Fruit fly (Drosophila melanogaster) whole organism, embryonic: ENCODE data around the gene CG43059.

Source experiments
- Antp ChIP-seq: fragments of 200-800 bp; sonication (Bioruptor generic); optimal IDR thresholded peaks from 3 replicates; lab custom pipeline; 2016; ENCODE audit warnings: missing biosample characterization, missing genetic modification characterization
- Atf-2 ChIP-seq: fragments of 200-800 bp; sonication (Bioruptor generic); optimal IDR thresholded peaks from 2 replicates; lab custom pipeline; 2016; ENCODE audit warnings: missing biosample characterization, missing genetic modification characterization
- CG10209 ChIP-seq: fragments of 200-800 bp; sonication (Bioruptor generic); optimal IDR thresholded peaks from 3 replicates; lab custom pipeline; 2017; ENCODE audit warnings: missing biosample characterization, mild to moderate bottlenecking, missing genetic modification characterization, missing genetic modification reagents
- CG10431 ChIP-seq: fragments of 200-800 bp; sonication (Bioruptor generic); optimal IDR thresholded peaks from 3 replicates; lab custom pipeline; 2018; ENCODE audit warnings: missing biosample characterization, mild to moderate bottlenecking, missing genetic modification characterization
- CG10462 ChIP-seq: fragments of 200-800 bp; sonication (Bioruptor generic); optimal IDR thresholded peaks from 2 replicates; lab custom pipeline; 2016; ENCODE audit warnings: missing biosample characterization, missing genetic modification characterization
- CG13287 ChIP-seq: fragments of 200-800 bp; sonication (Bioruptor generic); IDR thresholded peaks from 2 replicates; pipeline ENCODE4 v1.3.6; 2022; ENCODE audit warnings: missing biosample characterization, missing genetic modification characterization; ENCODE audit not compliant: partially characterized antibody
- CG18262 ChIP-seq: fragments of 200-800 bp; optimal IDR thresholded peaks from 3 replicates; lab custom pipeline; 2019; ENCODE audit warnings: missing biosample characterization, mild to moderate bottlenecking, missing genetic modification characterization, moderate library complexity
- CG2120 ChIP-seq: fragments of 200-800 bp; sonication (Bioruptor generic); optimal IDR thresholded peaks from 3 replicates; lab custom pipeline; 2016; ENCODE audit warnings: missing biosample characterization, missing genetic modification characterization
- CG2199 ChIP-seq: fragments of 200-800 bp; sonication (Bioruptor generic); IDR thresholded peaks from 3 replicates; pipeline ENCODE4 v1.3.6; 2022; ENCODE audit warnings: missing biosample characterization, missing genetic modification characterization
- CG2202 ChIP-seq: fragments of 200-800 bp; sonication (Bioruptor generic); optimal IDR thresholded peaks from 2 replicates; lab custom pipeline; 2018; ENCODE audit warnings: missing biosample characterization, mild to moderate bottlenecking, missing genetic modification characterization
- CG31365 ChIP-seq: fragments of 200-800 bp; sonication (Bioruptor generic); optimal IDR thresholded peaks from 2 replicates; lab custom pipeline; 2018; ENCODE audit warnings: missing biosample characterization, mild to moderate bottlenecking, missing genetic modification characterization
- CG34422 ChIP-seq: fragments of 200-800 bp; sonication (Bioruptor generic); IDR thresholded peaks from 3 replicates; pipeline ENCODE4 v1.3.6; 2022; ENCODE audit warnings: missing biosample characterization, missing genetic modification characterization
- CG5245 ChIP-seq: fragments of 200-800 bp; sonication (Bioruptor generic); optimal IDR thresholded peaks from 3 replicates; lab custom pipeline; 2016; ENCODE audit warnings: missing biosample characterization, missing genetic modification characterization
- CG6791 ChIP-seq: fragments of 200-800 bp; sonication (Bioruptor generic); IDR thresholded peaks from 3 replicates; pipeline ENCODE4 v1.3.6; 2022; ENCODE audit warnings: missing biosample characterization, missing genetic modification characterization; ENCODE audit not compliant: partially characterized antibody
- CG8359 ChIP-seq: fragments of 200-800 bp; sonication (Bioruptor generic); optimal IDR thresholded peaks from 2 replicates; lab custom pipeline; 2017; ENCODE audit warnings: missing biosample characterization, mild to moderate bottlenecking, missing genetic modification characterization, borderline replicate concordance
- CG8924 ChIP-seq: fragments of 200-800 bp; optimal IDR thresholded peaks from 3 replicates; lab custom pipeline; 2019; ENCODE audit warnings: missing biosample characterization, mild to moderate bottlenecking, missing genetic modification characterization, moderate library complexity
- CG8944 ChIP-seq: fragments of 200-800 bp; sonication (Bioruptor generic); optimal IDR thresholded peaks from 3 replicates; lab custom pipeline; 2016; ENCODE audit warnings: missing biosample characterization, missing genetic modification characterization
- CG9215 ChIP-seq: fragments of 200-800 bp; sonication (Bioruptor generic); IDR thresholded peaks from 2 replicates; pipeline ENCODE4 v1.3.6; 2022; ENCODE audit warnings: missing biosample characterization, missing genetic modification characterization
- CG9876 ChIP-seq: fragments of 200-800 bp; sonication (Bioruptor generic); optimal IDR thresholded peaks from 2 replicates; lab custom pipeline; 2016; ENCODE audit warnings: missing biosample characterization, missing genetic modification characterization
- CrebB ChIP-seq: fragments of 200-800 bp; sonication (Bioruptor generic); optimal IDR thresholded peaks from 3 replicates; lab custom pipeline; 2018; ENCODE audit warnings: missing biosample characterization, mild to moderate bottlenecking, missing genetic modification characterization
- Dll ChIP-seq: fragments of 200-800 bp; sonication (Bioruptor generic); IDR thresholded peaks from 4 replicates; pipeline ENCODE4 v1.3.6; 2022; ENCODE audit warnings: missing biosample characterization, missing genetic modification characterization; ENCODE audit not compliant: partially characterized antibody
- Drgx ChIP-seq: fragments of 200-800 bp; sonication (Bioruptor generic); IDR thresholded peaks from 2 replicates; pipeline ENCODE4 v1.3.6; 2022; ENCODE audit warnings: missing biosample characterization, missing genetic modification characterization
- GATAe ChIP-seq: fragments of 200-800 bp; sonication (Bioruptor generic); conservative IDR thresholded peaks from 2 replicates; pipeline ENCODE4 v1.3.6; 2022; ENCODE audit warnings: missing biosample characterization, missing genetic modification characterization
- Hand ChIP-seq: fragments of 200-800 bp; sonication (Bioruptor generic); optimal IDR thresholded peaks from 2 replicates; lab custom pipeline; 2017; ENCODE audit warnings: mild to moderate bottlenecking, missing biosample characterization, missing genetic modification reagents, missing genetic modification characterization
- MESR4 ChIP-seq: fragments of 200-800 bp; sonication (Bioruptor generic); optimal IDR thresholded peaks from 2 replicates; lab custom pipeline; 2018; ENCODE audit warnings: missing biosample characterization, mild to moderate bottlenecking, missing genetic modification characterization, moderate library complexity
- NC2β ChIP-seq: fragments of 200-800 bp; sonication (Bioruptor generic); optimal IDR thresholded peaks from 2 replicates; lab custom pipeline; 2016; ENCODE audit warnings: missing biosample characterization, missing genetic modification characterization
- Rfx ChIP-seq: fragments of 200-800 bp; sonication (Bioruptor generic); IDR thresholded peaks from 2 replicates; pipeline ENCODE4 v1.3.6; 2022; ENCODE audit warnings: missing biosample characterization, missing genetic modification characterization
- Six4 ChIP-seq: fragments of 200-800 bp; sonication (Bioruptor generic); optimal IDR thresholded peaks from 2 replicates; lab custom pipeline; 2016; ENCODE audit warnings: missing biosample characterization, missing genetic modification characterization
- YL-1 ChIP-seq: fragments of 200-800 bp; sonication (Bioruptor generic); optimal IDR thresholded peaks from 3 replicates; lab custom pipeline; 2017; ENCODE audit warnings: missing biosample characterization, mild to moderate bottlenecking, missing genetic modification characterization
- ab ChIP-seq: fragments of 200-800 bp; sonication (Bioruptor generic); optimal IDR thresholded peaks from 2 replicates; lab custom pipeline; 2016; ENCODE audit warnings: missing biosample characterization, missing genetic modification characterization
- aop ChIP-seq: fragments of 200-800 bp; sonication (Bioruptor generic); IDR thresholded peaks from 2 replicates; pipeline ENCODE4 v1.3.6; 2022; ENCODE audit warnings: missing biosample characterization, missing genetic modification characterization
- cas ChIP-seq: fragments of 200-800 bp; sonication (Bioruptor generic); IDR thresholded peaks from 2 replicates; pipeline ENCODE4 v1.3.6; 2022; ENCODE audit warnings: missing biosample characterization, missing genetic modification characterization
- chif ChIP-seq, 2 experiments: fragments of 200-800 bp; sonication (Bioruptor generic); optimal IDR thresholded peaks; 3 replicates each; lab custom pipeline; 2016; ENCODE audit warnings: missing biosample characterization in 2 of 2, missing genetic modification characterization in 2 of 2
- ci ChIP-seq: fragments of 200-800 bp; sonication (Bioruptor generic); IDR thresholded peaks from 3 replicates; pipeline ENCODE4 v1.3.6; 2022; ENCODE audit warnings: missing biosample characterization, missing genetic modification characterization
- en ChIP-seq: fragments of 200-800 bp; sonication (Bioruptor generic); optimal IDR thresholded peaks from 2 replicates; lab custom pipeline; 2016; ENCODE audit warnings: missing biosample characterization, missing genetic modification characterization
- fd3F ChIP-seq: fragments of 200-800 bp; sonication (Bioruptor generic); optimal IDR thresholded peaks from 2 replicates; lab custom pipeline; 2018; ENCODE audit warnings: missing biosample characterization, mild to moderate bottlenecking, missing genetic modification characterization, moderate library complexity
- fru ChIP-seq: fragments of >200 bp; optimal IDR thresholded peaks from 2 replicates; lab custom pipeline; 2017
- gce ChIP-seq: fragments of 200-800 bp; sonication (Bioruptor generic); IDR thresholded peaks from 3 replicates; pipeline ENCODE4 v1.3.6; 2022; ENCODE audit warnings: missing biosample characterization, missing genetic modification characterization
- gsb-n ChIP-seq: fragments of 200-800 bp; sonication (Bioruptor generic); optimal IDR thresholded peaks from 3 replicates; lab custom pipeline; 2018; ENCODE audit warnings: missing biosample characterization, mild to moderate bottlenecking, missing genetic modification characterization
- kay ChIP-seq: fragments of 200-800 bp; sonication (Bioruptor generic); optimal IDR thresholded peaks from 2 replicates; lab custom pipeline; 2016; ENCODE audit warnings: missing biosample characterization, missing genetic modification characterization
- klu ChIP-seq: fragments of 200-800 bp; sonication (Bioruptor generic); IDR thresholded peaks from 2 replicates; pipeline ENCODE4 v1.3.6; 2022; ENCODE audit warnings: missing biosample characterization, missing genetic modification characterization
- lilli ChIP-seq: fragments of 200-800 bp; sonication (Bioruptor generic); optimal IDR thresholded peaks from 3 replicates; lab custom pipeline; 2016; ENCODE audit warnings: missing biosample characterization, missing genetic modification characterization
- lmd ChIP-seq: fragments of 200-800 bp; sonication (Bioruptor generic); IDR thresholded peaks from 2 replicates; pipeline ENCODE4 v1.3.6; 2022; ENCODE audit warnings: missing biosample characterization, missing genetic modification characterization
- nerfin-2 ChIP-seq: fragments of 200-800 bp; sonication (Bioruptor generic); IDR thresholded peaks from 2 replicates; pipeline ENCODE4 v1.3.6; 2022; ENCODE audit warnings: missing biosample characterization, missing genetic modification characterization; ENCODE audit not compliant: partially characterized antibody
- oc ChIP-seq: fragments of 200-800 bp; sonication (Bioruptor generic); optimal IDR thresholded peaks from 2 replicates; lab custom pipeline; 2018; ENCODE audit warnings: missing biosample characterization, mild to moderate bottlenecking, missing genetic modification characterization, moderate library complexity
- pfk ChIP-seq: fragments of 200-800 bp; sonication (Bioruptor generic); optimal IDR thresholded peaks from 2 replicates; lab custom pipeline; 2018; ENCODE audit warnings: missing biosample characterization, mild to moderate bottlenecking, missing genetic modification characterization, moderate library complexity
- ssp ChIP-seq: fragments of 200-800 bp; sonication (Bioruptor generic); IDR thresholded peaks from 2 replicates; pipeline ENCODE4 v1.3.6; 2022; ENCODE audit warnings: missing biosample characterization, missing genetic modification characterization
- tup ChIP-seq: fragments of 200-800 bp; sonication (Bioruptor generic); optimal IDR thresholded peaks from 2 replicates; lab custom pipeline; 2016; ENCODE audit warnings: missing biosample characterization, mild to moderate bottlenecking, missing genetic modification characterization, moderate library complexity
- z ChIP-seq: fragments of 200-800 bp; sonication (Bioruptor generic); IDR thresholded peaks from 3 replicates; pipeline ENCODE4 v1.3.6; 2022; ENCODE audit warnings: missing biosample characterization, missing genetic modification characterization

CG43059 gene

DNA sequence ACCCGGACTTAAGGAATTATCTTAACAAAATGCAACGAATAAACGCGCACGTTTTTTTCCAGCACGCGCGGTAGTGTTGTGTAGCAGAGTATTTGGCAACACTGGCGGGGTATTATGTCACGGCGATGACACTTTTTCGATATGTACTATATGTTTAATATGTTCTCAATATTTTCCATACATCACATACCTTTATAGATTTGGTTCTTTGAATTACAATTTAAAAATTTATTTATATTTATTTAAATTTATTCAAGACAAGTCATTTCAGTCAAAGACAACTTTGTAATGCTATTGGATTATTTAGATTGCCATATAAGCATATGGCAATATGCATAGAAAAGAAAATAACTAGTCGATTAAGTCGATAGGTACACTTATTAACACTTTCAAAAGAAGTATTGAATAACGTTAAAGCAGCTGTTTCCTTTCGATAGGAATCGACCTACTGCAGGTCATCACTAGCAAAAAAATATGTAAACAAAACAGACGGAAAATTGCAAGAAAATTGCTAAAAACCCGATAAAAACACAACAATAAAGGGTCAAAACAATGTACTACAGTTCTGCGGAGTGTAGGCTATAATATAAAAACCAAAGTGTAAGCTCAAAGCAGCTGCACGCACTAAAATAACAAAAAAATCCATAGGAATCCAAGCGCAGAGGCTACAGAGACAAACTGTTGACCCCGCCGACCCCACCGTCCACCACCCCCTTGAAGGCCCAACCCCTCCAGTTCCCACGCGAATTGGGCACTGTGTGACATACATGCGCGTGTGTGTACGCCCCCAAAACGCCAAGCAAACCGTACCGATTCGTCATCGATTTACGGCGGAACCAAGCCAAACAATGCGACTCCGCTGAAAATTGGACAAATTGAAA lies 27.6 kb upstream of the CG43059 start, which contains the start of the genes CG7182 and GAPcenA (continued):
- TF ChIP-seq CG8924 (tag; lab: Kevin White, UChicago): peak; percentile 81
- TF ChIP-seq CG2202 (tag; lab: Kevin White, UChicago): peak; percentile 23
- peak; percentile 2 for TF ChIP-seq NC2β (GFP tag; lab: Kevin White, UChicago)
- TF ChIP-seq ab: no peak
- no peak for TF ChIP-seq z (GFP tag; lab: Robert Waterston, UW)
- no peak for TF ChIP-seq gce (GFP tag; lab: Robert Waterston, UW)
- TF ChIP-seq fd3F: peak; percentile 68
- TF ChIP-seq cas (GFP tag; lab: Robert Waterston, UW): no peak
- TF ChIP-seq en (GFP tag; lab: Kevin White, UChicago): no peak
- TF ChIP-seq CG10209 (GFP tag; lab: Kevin White, UChicago): peak; percentile 69
- TF ChIP-seq CG2120 (GFP tag; lab: Kevin White, UChicago): peak; percentile 70
- no peak for TF ChIP-seq CG8359 (GFP tag; lab: Kevin White, UChicago)
- peak; percentile 60 for TF ChIP-seq CG9215
- TF ChIP-seq klu (GFP tag; lab: Robert Waterston, UW): peak; percentile 26; the same call in 1 of the 2 replicates
- TF ChIP-seq GATAe: no peak
- TF ChIP-seq nerfin-2: peak; percentile 61; the same call in 1 of the 2 replicates
- TF ChIP-seq CG34422 (GFP tag; lab: Robert Waterston, UW): peak; percentile 80; the same call in 1 of the 3 replicates
- TF ChIP-seq CG5245 (GFP tag; lab: Kevin White, UChicago): peak; percentile 34
- no peak for TF ChIP-seq oc
- TF ChIP-seq CG18262: peak; percentile 79
- peak; percentile 8 for TF ChIP-seq Hand (GFP tag; lab: Kevin White, UChicago)
- no peak for TF ChIP-seq Atf-2 (GFP tag; lab: Kevin White, UChicago)
- peak; percentile 16 for TF ChIP-seq Antp (GFP tag; lab: Kevin White, UChicago)
- TF ChIP-seq CG10462 (GFP tag; lab: Kevin White, UChicago): peak; percentile 45
- no peak for TF ChIP-seq tup (GFP tag; lab: Kevin White, UChicago)
- 0 out of 3 replicates have a peak, but pooled peaks have one; percentile 18 for TF ChIP-seq ci (GFP tag; lab: Robert Waterston, UW)
- no peak for TF ChIP-seq CG31365 (tag; lab: Kevin White, UChicago)
- TF ChIP-seq lmd (GFP tag; lab: Robert Waterston, UW): peak; percentile 33; the same call in 1 of the 2 replicates
- TF ChIP-seq gsb-n (tag; lab: Kevin White, UChicago): peak; percentile 66
- peak; percentile 47 for TF ChIP-seq MESR4 (GFP tag; lab: Kevin White, UChicago)
- no peak for TF ChIP-seq pfk
- peak; percentile 64 for TF ChIP-seq Rfx (GFP tag; lab: Robert Waterston, UW)
- 0 out of 2 replicates have a peak, but pooled peaks have one; percentile 31 for TF ChIP-seq ssp
- peak; percentile 39 for TF ChIP-seq Six4
- TF ChIP-seq YL-1 (GFP tag; lab: Kevin White, UChicago): peak; percentile 76
- TF ChIP-seq chif (GFP tag; optimal IDR thresholded peaks at IDR 0.05; lab: Kevin White, UChicago): peak; percentile 1 to 15
- TF ChIP-seq lilli (GFP tag; lab: Kevin White, UChicago): peak; percentile 61
- no peak for TF ChIP-seq CG9876 (GFP tag; lab: Kevin White, UChicago)
- TF ChIP-seq CG13287 (GFP tag; lab: Robert Waterston, UW): peak; percentile 68
- TF ChIP-seq Drgx (GFP tag; lab: Robert Waterston, UW): no peak
- no peak for TF ChIP-seq CrebB (tag; lab: Kevin White, UChicago)
- TF ChIP-seq Dll (GFP tag; lab: Robert Waterston, UW): peak; percentile 72
- TF ChIP-seq CG2199 (GFP tag; lab: Robert Waterston, UW): no peak
- TF ChIP-seq aop (GFP tag; lab: Robert Waterston, UW): no peak
- no peak for TF ChIP-seq CG8944 (GFP tag; lab: Kevin White, UChicago)
- TF ChIP-seq CG10431 (GFP tag; lab: Kevin White, UChicago): peak; percentile 45
- peak; percentile 33 for TF ChIP-seq kay (GFP tag; lab: Kevin White, UChicago)
- no peak for TF ChIP-seq fru (lab: Kevin White, UChicago)
- peak; percentile 58; the same call in 1 of the 3 replicates for TF ChIP-seq CG6791
